Fruit fly (Drosophila melanogaster): ENCODE results near the gene ghi.

ghi gene

dm6 chr3L:9404497-9404896 is 47.2 kb upstream of the ghi start, which contains the start of gene Cpr67B:
TSS of gene Cpr67B (plus strand) at chr3L:9404797.
- TF ChIP-seq sv (GFP tag; optimal IDR thresholded peaks at IDR 0.05): no peak
- no peak for TF ChIP-seq dmrt93B (GFP tag; optimal IDR thresholded peaks at IDR 0.05)
- TF ChIP-seq pan (optimal IDR thresholded peaks at IDR 0.05): no peak
- TF ChIP-seq Dfd (GFP tag; optimal IDR thresholded peaks at IDR 0.05): no peak
- no peak for TF ChIP-seq Myc (optimal IDR thresholded peaks at IDR 0.05)
- no peak for TF ChIP-seq tai (GFP tag; optimal IDR thresholded peaks at IDR 0.05)
- no peak for TF ChIP-seq Abd-B (GFP tag; optimal IDR thresholded peaks at IDR 0.05)
- no peak for TF ChIP-seq ey (GFP tag; optimal IDR thresholded peaks at IDR 0.05)
- TF ChIP-seq GATAd (GFP tag; optimal IDR thresholded peaks at IDR 0.05): no peak

dm6 chr3L:9410030-9410589 is 41.6 kb upstream of the ghi start:
- TF ChIP-seq Dfd (GFP tag; optimal IDR thresholded peaks at IDR 0.05) (no peak), tai (GFP tag; optimal IDR thresholded peaks at IDR 0.05) (no peak), ey (GFP tag; optimal IDR thresholded peaks at IDR 0.05) (no peak), Hr83 (GFP tag; optimal IDR thresholded peaks at IDR 0.05; ENCODE audit: poor library complexity, severe bottlenecking) (no peak), dl (GFP tag; optimal IDR thresholded peaks at IDR 0.05; ENCODE audit: insufficient read depth in 1 of 2, partially characterized antibody in 2 of 2) (no peak), psq (GFP tag; optimal IDR thresholded peaks at IDR 0.05) (peak; percentile 15)

- no peak for TF ChIP-seq tai (GFP tag; optimal IDR thresholded peaks at IDR 0.05)
- TF ChIP-seq Mio (GFP tag; optimal IDR thresholded peaks at IDR 0.05): no peak
- TF ChIP-seq HLH106 (tag; optimal IDR thresholded peaks at IDR 0.05): peak; percentile 84
- TF ChIP-seq Myc (optimal IDR thresholded peaks at IDR 0.05): no peak
- TF ChIP-seq jim (GFP tag; optimal IDR thresholded peaks at IDR 0.05): no peak
- peak in 1 of 2 experiments; percentile 86 for TF ChIP-seq foxo (GFP tag; optimal IDR thresholded peaks at IDR 0.05)
- TF ChIP-seq rgr (GFP tag; optimal IDR thresholded peaks at IDR 0.05): peak; percentile 88
- no peak for TF ChIP-seq dmrt93B (GFP tag; optimal IDR thresholded peaks at IDR 0.05)
- TF ChIP-seq CrebA (GFP tag; optimal IDR thresholded peaks at IDR 0.05; ENCODE audit: borderline replicate concordance): no peak
- no peak for TF ChIP-seq usp (GFP tag; optimal IDR thresholded peaks at IDR 0.05)
- TF ChIP-seq Hr78 (GFP tag; optimal IDR thresholded peaks at IDR 0.05): no peak
- peak; percentile 66 for TF ChIP-seq woc (GFP tag; optimal IDR thresholded peaks at IDR 0.05)
- no peak for TF ChIP-seq Vsx2 (GFP tag; optimal IDR thresholded peaks at IDR 0.05; ENCODE audit: partially characterized antibody)
- TF ChIP-seq dsf (GFP tag; optimal IDR thresholded peaks at IDR 0.05; ENCODE audit: borderline replicate concordance): peak; percentile 71
- TF ChIP-seq lola (GFP tag; optimal IDR thresholded peaks at IDR 0.05): no peak
- peak; percentile 76 for TF ChIP-seq Sp1 (GFP tag; optimal IDR thresholded peaks at IDR 0.05)
- TF ChIP-seq brk (GFP tag; optimal IDR thresholded peaks at IDR 0.05): peak; percentile 86
- TF ChIP-seq h (GFP tag; optimal IDR thresholded peaks at IDR 0.05): peak; percentile 77
- TF ChIP-seq pan (optimal IDR thresholded peaks at IDR 0.05): no peak
- TF ChIP-seq Rel (GFP tag; optimal IDR thresholded peaks at IDR 0.05): no peak
- peak; percentile 60 for TF ChIP-seq Rel (tag; optimal IDR thresholded peaks at IDR 0.05)
- TF ChIP-seq N (GFP tag; optimal IDR thresholded peaks at IDR 0.05): no peak
- TF ChIP-seq psq (GFP tag; optimal IDR thresholded peaks at IDR 0.05): peak; percentile 58
- TF ChIP-seq br (GFP tag; optimal IDR thresholded peaks at IDR 0.05): peak; percentile 78
- peak; percentile 81 for TF ChIP-seq ey (GFP tag; optimal IDR thresholded peaks at IDR 0.05)
- no peak for TF ChIP-seq dl (GFP tag; optimal IDR thresholded peaks at IDR 0.05; ENCODE audit: insufficient read depth in 1 of 2, partially characterized antibody in 2 of 2)
- TF ChIP-seq Hr83 (GFP tag; optimal IDR thresholded peaks at IDR 0.05; ENCODE audit: poor library complexity, severe bottlenecking): peak; percentile 22
- peak; percentile 56 for TF ChIP-seq sage (GFP tag; optimal IDR thresholded peaks at IDR 0.05)
- peak; percentile 81 for TF ChIP-seq sv (GFP tag; optimal IDR thresholded peaks at IDR 0.05)
- peak; percentile 77 for TF ChIP-seq Jra (GFP tag; optimal IDR thresholded peaks at IDR 0.05)
- TF ChIP-seq Hnf4 (GFP tag; optimal IDR thresholded peaks at IDR 0.05): peak; percentile 77
- TF ChIP-seq Abd-B (GFP tag; optimal IDR thresholded peaks at IDR 0.05): no peak
- TF ChIP-seq CG32264 (GFP tag; optimal IDR thresholded peaks at IDR 0.05): no peak
- no peak for TF ChIP-seq Dif (GFP tag; optimal IDR thresholded peaks at IDR 0.05; ENCODE audit: partially characterized antibody)
- peak; percentile 61 for TF ChIP-seq fru (GFP tag; optimal IDR thresholded peaks at IDR 0.05)
- peak; percentile 77 for TF ChIP-seq CG9705 (GFP tag; optimal IDR thresholded peaks at IDR 0.05)
- no peak for TF ChIP-seq Dfd (GFP tag; optimal IDR thresholded peaks at IDR 0.05)
- peak; percentile 22 for TF ChIP-seq GATAd (GFP tag; optimal IDR thresholded peaks at IDR 0.05)
- peak; percentile 77 for TF ChIP-seq OdsH (GFP tag; optimal IDR thresholded peaks at IDR 0.05)
Observed at dm6 chr3L:9410754-9411423, 40.8 kb upstream of the ghi start, which contains the start of the genes CG4022 and Cpsf5. TSS of gene CG4022 (minus strand) at chr3L:9410832. TSS of gene Cpsf5 (plus strand) at chr3L:9411038.

Measured in whole organism, wandering third instar larva.